Fruit fly (Drosophila melanogaster): ENCODE data around the gene Acox3.

Acox3 gene

DNA sequence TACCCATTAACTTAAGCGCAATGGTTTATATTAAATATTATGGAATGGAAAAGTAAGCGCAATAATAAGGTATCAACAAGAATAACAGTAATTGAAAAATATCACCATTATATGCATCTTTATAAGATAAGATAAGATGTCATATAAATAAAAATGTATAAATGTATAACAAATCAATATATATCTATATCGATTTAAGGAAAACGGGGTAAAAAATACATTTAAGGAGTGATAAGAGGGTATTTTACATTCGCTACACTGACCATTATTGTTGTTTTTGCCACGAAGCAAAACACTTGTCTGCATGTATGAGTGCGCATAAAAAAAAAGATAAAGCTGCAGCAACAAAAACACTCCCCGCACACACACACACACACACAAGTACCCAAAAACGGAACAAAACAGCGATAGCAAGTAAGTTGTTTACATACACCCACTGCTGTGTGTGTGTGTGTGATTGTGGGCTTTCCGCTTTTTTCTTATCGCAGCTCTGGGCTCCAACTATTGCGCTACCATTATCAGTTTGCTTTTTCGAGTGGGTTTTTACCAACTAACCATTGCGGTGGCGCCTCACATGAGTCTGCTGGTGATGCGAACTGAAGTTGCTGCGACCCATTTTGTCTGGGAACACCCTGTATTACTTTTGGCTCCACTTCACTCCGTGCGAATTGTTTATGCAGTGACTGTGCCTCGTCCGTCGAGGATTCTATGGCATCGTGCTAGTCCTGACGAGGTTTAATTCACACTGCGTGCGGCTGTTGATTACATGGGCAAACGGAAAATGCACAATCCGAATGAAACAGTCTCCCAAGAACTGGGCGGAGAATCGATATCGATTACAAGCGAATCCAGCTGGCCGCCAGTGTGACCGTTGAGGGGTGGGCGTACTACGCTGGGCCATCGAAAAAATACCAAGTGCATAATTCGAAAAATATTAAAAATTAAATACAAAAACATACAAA is 25.2 kb upstream of the Acox3 start, which contains the start of gene mmy (continued):
- TF ChIP-seq amos (GFP tag; IDR thresholded peaks at IDR 0.05; ENCODE audit: partially characterized antibody) (peak; percentile 30; the same call in 1 of the 2 replicates), Rfx (GFP tag; IDR thresholded peaks at IDR 0.05) (peak; percentile 40; the same call in 1 of the 2 replicates), sug (tag; optimal IDR thresholded peaks at IDR 0.05) (peak; percentile 66), Asciz (GFP tag; optimal IDR thresholded peaks at IDR 0.05) (peak; percentile 44), da (GFP tag; optimal IDR thresholded peaks at IDR 0.05) (no peak), CG11247 (GFP tag; IDR thresholded peaks at IDR 0.05) (no peak), dmrt99B (tag; optimal IDR thresholded peaks at IDR 0.05) (peak; percentile 81), ase (GFP tag; IDR thresholded peaks at IDR 0.05) (no peak), lola (GFP tag; optimal IDR thresholded peaks at IDR 0.05) (peak in 1 of 3 experiments; percentile 37), Neu2 (GFP tag; optimal IDR thresholded peaks at IDR 0.05; ENCODE audit: borderline replicate concordance) (no peak), Hr3 (GFP tag; optimal IDR thresholded peaks at IDR 0.05) (no peak), Gug (GFP tag; IDR thresholded peaks at IDR 0.05) (0 out of 4 replicates have a peak, but pooled peaks have one; percentile 8), CG30020 (tag; optimal IDR thresholded peaks at IDR 0.05) (peak; percentile 61), peb (GFP tag; IDR thresholded peaks at IDR 0.05) (0 out of 2 replicates have a peak, but pooled peaks have one; percentile 28), lilli (GFP tag; optimal IDR thresholded peaks at IDR 0.05) (peak; percentile 15), CG4617 (GFP tag; optimal IDR thresholded peaks at IDR 0.05; ENCODE audit: borderline replicate concordance) (peak; percentile 85), CG34376 (GFP tag; optimal IDR thresholded peaks at IDR 0.05) (peak; percentile 98), CG14441 (GFP tag; IDR thresholded peaks at IDR 0.05) (0 out of 2 replicates have a peak, but pooled peaks have one; percentile 24), dati (GFP tag; IDR thresholded peaks at IDR 0.05) (no peak), luna (GFP tag; optimal IDR thresholded peaks at IDR 0.05) (no peak), sens (GFP tag) (peak; percentile 88), CG11398 (GFP tag; optimal IDR thresholded peaks at IDR 0.05) (peak; percentile 43), grau (tag; optimal IDR thresholded peaks at IDR 0.05) (peak; percentile 73), ci (GFP tag; IDR thresholded peaks at IDR 0.05) (peak; percentile 62; the same call in 1 of the 3 replicates), CG1024 (GFP tag; IDR thresholded peaks at IDR 0.05) (no peak), mld (GFP tag; IDR thresholded peaks at IDR 0.05; ENCODE audit: partially characterized antibody) (no peak), Xrp1 (GFP tag; IDR thresholded peaks at IDR 0.05) (peak; percentile 45; the same call in 1 of the 2 replicates), Ada2b (GFP tag; IDR thresholded peaks at IDR 0.05) (no peak), hbn (GFP tag; IDR thresholded peaks at IDR 0.05; ENCODE audit: partially characterized antibody) (0 out of 2 replicates have a peak, but pooled peaks have one; percentile 19), mirr (GFP tag; optimal IDR thresholded peaks at IDR 0.05) (peak; percentile 93), tup (GFP tag; optimal IDR thresholded peaks at IDR 0.05) (no peak), CG7357 (GFP tag; IDR thresholded peaks at IDR 0.05) (no peak), CG32532 (GFP tag; IDR thresholded peaks at IDR 0.05) (peak; percentile 47), HLH3B (GFP tag; IDR thresholded peaks at IDR 0.05) (peak; percentile 34; the same call in 1 of the 2 replicates), jing (GFP tag; optimal IDR thresholded peaks at IDR 0.05) (no peak), Hey (tag; optimal IDR thresholded peaks at IDR 0.05) (no peak), CG15514 (GFP tag; optimal IDR thresholded peaks at IDR 0.05) (peak; percentile 36), Sox100B (GFP tag; optimal IDR thresholded peaks at IDR 0.05) (peak; percentile 39), pfk (GFP tag; optimal IDR thresholded peaks at IDR 0.05) (no peak), exex (tag; optimal IDR thresholded peaks at IDR 0.05) (peak; percentile 73), emc (GFP tag; optimal IDR thresholded peaks at IDR 0.05) (no peak), CG6791 (GFP tag; IDR thresholded peaks at IDR 0.05; ENCODE audit: partially characterized antibody) (no peak), danr (GFP tag; IDR thresholded peaks at IDR 0.05) (no peak), CG17829 (tag; optimal IDR thresholded peaks at IDR 0.05) (peak; percentile 14), CG17802 (tag; optimal IDR thresholded peaks at IDR 0.05) (no peak), HLHmδ (GFP tag; optimal IDR thresholded peaks at IDR 0.05) (peak; percentile 72), cwo (GFP tag; optimal IDR thresholded peaks at IDR 0.05) (peak; percentile 26)

Data from whole organism, embryonic.